Fruit fly (Drosophila melanogaster) whole organism, embryonic: ENCODE results near the gene fmt.

Experiments used
- Ada2b ChIP-seq: fragments of 200-800 bp; sonication (Bioruptor generic); IDR thresholded peaks from 2 replicates; pipeline ENCODE4 v1.3.6; 2022; ENCODE audit warnings: missing biosample characterization, missing genetic modification characterization
- Atf3 ChIP-seq: fragments of 200-800 bp; sonication (Bioruptor generic); optimal IDR thresholded peaks from 3 replicates; lab custom pipeline; 2016; ENCODE audit warnings: missing biosample characterization, missing genetic modification characterization
- Atf6 ChIP-seq: fragments of 200-800 bp; sonication (Bioruptor generic); IDR thresholded peaks from 2 replicates; pipeline ENCODE4 v1.3.6; 2022; ENCODE audit warnings: missing biosample characterization, missing genetic modification characterization
- B-H2 ChIP-seq: fragments of 200-800 bp; sonication (Bioruptor generic); optimal IDR thresholded peaks from 2 replicates; lab custom pipeline; 2018; ENCODE audit warnings: missing biosample characterization, mild to moderate bottlenecking, missing genetic modification characterization
- CG10267 ChIP-seq: fragments of 200-800 bp; sonication (Bioruptor generic); optimal IDR thresholded peaks from 2 replicates; lab custom pipeline; 2018; ENCODE audit warnings: missing biosample characterization, mild to moderate bottlenecking, missing genetic modification characterization, moderate library complexity
- CG10654 ChIP-seq: fragments of 200-800 bp; sonication (Bioruptor generic); optimal IDR thresholded peaks from 2 replicates; lab custom pipeline; 2016; ENCODE audit warnings: missing biosample characterization, missing genetic modification characterization
- CG11456 ChIP-seq: fragments of 200-800 bp; sonication (Bioruptor generic); IDR thresholded peaks from 3 replicates; pipeline ENCODE4 v1.3.6; 2022; ENCODE audit warnings: missing biosample characterization, missing genetic modification characterization
- CG11504 ChIP-seq: fragments of 200-800 bp; sonication (Bioruptor generic); optimal IDR thresholded peaks from 3 replicates; lab custom pipeline; 2019; ENCODE audit warnings: missing biosample characterization, mild to moderate bottlenecking, missing genetic modification characterization, moderate library complexity
- CG12219 ChIP-seq: fragments of 200-800 bp; sonication (Bioruptor generic); optimal IDR thresholded peaks from 3 replicates; lab custom pipeline; 2018; ENCODE audit warnings: missing biosample characterization, mild to moderate bottlenecking, missing genetic modification characterization
- CG12659 ChIP-seq: fragments of 200-800 bp; sonication (Bioruptor generic); optimal IDR thresholded peaks from 3 replicates; lab custom pipeline; 2017; ENCODE audit warnings: mild to moderate bottlenecking, missing biosample characterization, missing genetic modification reagents, missing genetic modification characterization
- CG1647 ChIP-seq: fragments of 200-800 bp; sonication (Bioruptor generic); optimal IDR thresholded peaks from 3 replicates; lab custom pipeline; 2016; ENCODE audit warnings: missing biosample characterization, missing genetic modification characterization
- CG17361 ChIP-seq: fragments of 200-800 bp; sonication (Bioruptor generic); IDR thresholded peaks from 3 replicates; pipeline ENCODE4 v1.3.6; 2022; ENCODE audit warnings: missing biosample characterization, missing genetic modification characterization
- CG30403 ChIP-seq: fragments of 200-800 bp; sonication (Bioruptor generic); optimal IDR thresholded peaks from 3 replicates; lab custom pipeline; 2016; ENCODE audit warnings: missing biosample characterization, missing genetic modification characterization
- CG6854 ChIP-seq: fragments of 200-800 bp; sonication (Bioruptor generic); optimal IDR thresholded peaks from 3 replicates; lab custom pipeline; 2017; ENCODE audit warnings: missing biosample characterization, mild to moderate bottlenecking, missing genetic modification characterization
- CG7786 ChIP-seq: fragments of 200-800 bp; sonication (Bioruptor generic); optimal IDR thresholded peaks from 2 replicates; lab custom pipeline; 2016; ENCODE audit warnings: missing biosample characterization, missing genetic modification characterization
- CG8944 ChIP-seq: fragments of 200-800 bp; sonication (Bioruptor generic); optimal IDR thresholded peaks from 3 replicates; lab custom pipeline; 2016; ENCODE audit warnings: missing biosample characterization, missing genetic modification characterization
- CkIIα-i1 ChIP-seq: fragments of 200-800 bp; sonication (Bioruptor generic); IDR thresholded peaks from 2 replicates; pipeline ENCODE4 v1.3.6; 2022; ENCODE audit warnings: missing biosample characterization, missing genetic modification characterization
- Dad ChIP-seq: fragments of 200-800 bp; sonication (Bioruptor generic); optimal IDR thresholded peaks from 3 replicates; lab custom pipeline; 2016; ENCODE audit warnings: missing biosample characterization, missing genetic modification characterization
- Dek ChIP-seq: fragments of 200-800 bp; sonication (Bioruptor generic); optimal IDR thresholded peaks from 3 replicates; lab custom pipeline; 2019; ENCODE audit warnings: missing biosample characterization, mild to moderate bottlenecking, missing genetic modification characterization, moderate library complexity
- Eip74EF ChIP-seq, 2 experiments: fragments of 200-800 bp in 1 of 2; fragments of >200 bp in 1 of 2; sonication (Bioruptor generic) in 1 of 2; optimal IDR thresholded peaks; 2 replicates each; lab custom pipeline; 2017 to 2019; ENCODE audit warnings: missing biosample characterization in 2 of 2, missing genetic modification characterization in 2 of 2, mild to moderate bottlenecking in 1 of 2, moderate library complexity in 1 of 2
- Elba2 ChIP-seq: fragments of 200-800 bp; sonication (Bioruptor generic); optimal IDR thresholded peaks from 3 replicates; lab custom pipeline; 2016; ENCODE audit warnings: missing biosample characterization, missing genetic modification characterization
- Hr3 ChIP-seq: fragments of 200-800 bp; sonication (Bioruptor generic); optimal IDR thresholded peaks from 3 replicates; lab custom pipeline; 2016; ENCODE audit warnings: missing biosample characterization, missing genetic modification characterization
- Mrtf ChIP-seq: fragments of 200-800 bp; sonication (Bioruptor generic); IDR thresholded peaks from 3 replicates; pipeline ENCODE4 v1.3.6; 2022; ENCODE audit warnings: missing biosample characterization, missing genetic modification characterization
- Rx ChIP-seq: fragments of 200-800 bp; sonication (Bioruptor generic); IDR thresholded peaks from 2 replicates; pipeline ENCODE4 v1.3.6; 2022; ENCODE audit warnings: missing biosample characterization, missing genetic modification characterization
- Trl ChIP-seq, 3 experiments: fragments of >200 bp in 2 of 3; fragments of 200-800 bp in 1 of 3; sonication (Bioruptor generic) in 1 of 3; optimal IDR thresholded peaks; 2 replicates in 1 of 3; 3 replicates in 2 of 3; lab custom pipeline; 2016 to 2017; ENCODE audit warnings: missing biosample characterization in 1 of 3, missing genetic modification characterization in 1 of 3
- Usf ChIP-seq: fragments of 200-800 bp; sonication (Bioruptor generic); optimal IDR thresholded peaks from 2 replicates; lab custom pipeline; 2017; ENCODE audit warnings: missing genotype, missing biosample characterization, missing genetic modification characterization
- Vsx1 ChIP-seq: fragments of 200-800 bp; sonication (Bioruptor generic); optimal IDR thresholded peaks from 2 replicates; lab custom pipeline; 2017; ENCODE audit warnings: missing biosample characterization, mild to moderate bottlenecking, missing genetic modification characterization, missing genetic modification reagents
- ap ChIP-seq: fragments of 200-800 bp; sonication (Bioruptor generic); IDR thresholded peaks from 2 replicates; pipeline ENCODE4 v1.3.6; 2022; ENCODE audit warnings: missing biosample characterization, missing genetic modification characterization
- cato ChIP-seq: fragments of 200-800 bp; sonication (Bioruptor generic); optimal IDR thresholded peaks from 2 replicates; lab custom pipeline; 2016; ENCODE audit warnings: missing biosample characterization, missing genetic modification characterization, borderline replicate concordance
- cg ChIP-seq: fragments of 200-800 bp; sonication (Bioruptor generic); optimal IDR thresholded peaks from 3 replicates; lab custom pipeline; 2019; ENCODE audit warnings: missing biosample characterization, mild to moderate bottlenecking, missing genetic modification characterization, moderate library complexity
- crc ChIP-seq: fragments of 200-800 bp; sonication (Bioruptor generic); optimal IDR thresholded peaks from 2 replicates; lab custom pipeline; 2016; ENCODE audit warnings: missing biosample characterization, missing genetic modification characterization
- da ChIP-seq: fragments of 200-800 bp; sonication (Bioruptor generic); optimal IDR thresholded peaks from 2 replicates; lab custom pipeline; 2016; ENCODE audit warnings: missing biosample characterization, missing genetic modification characterization
- dmrt11E ChIP-seq: fragments of 200-800 bp; sonication (Bioruptor generic); optimal IDR thresholded peaks from 3 replicates; lab custom pipeline; 2018; ENCODE audit warnings: missing biosample characterization, mild to moderate bottlenecking, missing genetic modification characterization, moderate library complexity
- gem ChIP-seq: fragments of 200-800 bp; sonication (Bioruptor generic); optimal IDR thresholded peaks from 2 replicates; lab custom pipeline; 2019; ENCODE audit warnings: missing biosample characterization, mild to moderate bottlenecking, missing genetic modification characterization, moderate library complexity
- gsb ChIP-seq: fragments of 200-800 bp; sonication (Bioruptor generic); IDR thresholded peaks from 2 replicates; pipeline ENCODE4 v1.3.6; 2022; ENCODE audit warnings: missing biosample characterization, missing genetic modification characterization
- gt ChIP-seq: fragments of 200-800 bp; sonication (Bioruptor generic); IDR thresholded peaks from 2 replicates; pipeline ENCODE4 v1.3.6; 2022; ENCODE audit warnings: missing biosample characterization, missing genetic modification characterization
- ham ChIP-seq: fragments of 200-800 bp; sonication (Bioruptor generic); IDR thresholded peaks from 2 replicates; pipeline ENCODE4 v1.3.6; 2022; ENCODE audit warnings: missing biosample characterization, missing genetic modification characterization
- hb ChIP-seq: fragments of 200-800 bp; sonication (Bioruptor generic); IDR thresholded peaks from 3 replicates; pipeline ENCODE4 v1.3.6; 2022; ENCODE audit warnings: missing biosample characterization, missing genetic modification characterization; ENCODE audit not compliant: partially characterized antibody
- klu ChIP-seq: fragments of 200-800 bp; sonication (Bioruptor generic); IDR thresholded peaks from 2 replicates; pipeline ENCODE4 v1.3.6; 2022; ENCODE audit warnings: missing biosample characterization, missing genetic modification characterization
- odd ChIP-seq: fragments of 200-800 bp; sonication (Bioruptor generic); optimal IDR thresholded peaks from 2 replicates; lab custom pipeline; 2017; ENCODE audit warnings: missing biosample characterization, mild to moderate bottlenecking, missing genetic modification characterization
- prd ChIP-seq, 3 experiments: fragments of >200 bp in 2 of 3; fragments of 200-800 bp in 1 of 3; sonication (Bioruptor generic) in 1 of 3; optimal IDR thresholded peaks in 2 of 3; IDR thresholded peaks in 1 of 3; 2 replicates in 2 of 3; 3 replicates in 1 of 3; pipeline versions ENCODE4 v1.3.6 to Lab custom; 2017 to 2022; ENCODE audit warnings: missing biosample characterization in 1 of 3, missing genetic modification characterization in 1 of 3
- sima ChIP-seq: fragments of 200-800 bp; sonication (Bioruptor generic); optimal IDR thresholded peaks from 2 replicates; lab custom pipeline; 2016; ENCODE audit warnings: missing biosample characterization, missing genetic modification characterization
- slbo ChIP-seq: fragments of 200-800 bp; sonication (Bioruptor generic); IDR thresholded peaks from 2 replicates; pipeline ENCODE4 v1.3.6; 2022; ENCODE audit warnings: missing biosample characterization, missing genetic modification characterization
- slp2 ChIP-seq: fragments of 200-800 bp; sonication (Bioruptor generic); optimal IDR thresholded peaks from 2 replicates; lab custom pipeline; 2016; ENCODE audit warnings: missing biosample characterization, missing genetic modification characterization
- stwl ChIP-seq: fragments of 200-800 bp; sonication (Bioruptor generic); optimal IDR thresholded peaks from 3 replicates; lab custom pipeline; 2018; ENCODE audit warnings: missing biosample characterization, mild to moderate bottlenecking, missing genetic modification characterization, moderate library complexity
- tin ChIP-seq: fragments of 200-800 bp; sonication (Bioruptor generic); optimal IDR thresholded peaks from 3 replicates; lab custom pipeline; 2016; ENCODE audit warnings: missing biosample characterization, missing genetic modification characterization
- vfl ChIP-seq: fragments of 200-800 bp; sonication (Bioruptor generic); optimal IDR thresholded peaks from 2 replicates; lab custom pipeline; 2016; ENCODE audit warnings: missing biosample characterization, missing genetic modification characterization
- zfh2 ChIP-seq: fragments of 200-800 bp; sonication (Bioruptor generic); optimal IDR thresholded peaks from 2 replicates; lab custom pipeline; 2016; ENCODE audit warnings: missing biosample characterization, missing genetic modification characterization

fmt gene

DNA sequence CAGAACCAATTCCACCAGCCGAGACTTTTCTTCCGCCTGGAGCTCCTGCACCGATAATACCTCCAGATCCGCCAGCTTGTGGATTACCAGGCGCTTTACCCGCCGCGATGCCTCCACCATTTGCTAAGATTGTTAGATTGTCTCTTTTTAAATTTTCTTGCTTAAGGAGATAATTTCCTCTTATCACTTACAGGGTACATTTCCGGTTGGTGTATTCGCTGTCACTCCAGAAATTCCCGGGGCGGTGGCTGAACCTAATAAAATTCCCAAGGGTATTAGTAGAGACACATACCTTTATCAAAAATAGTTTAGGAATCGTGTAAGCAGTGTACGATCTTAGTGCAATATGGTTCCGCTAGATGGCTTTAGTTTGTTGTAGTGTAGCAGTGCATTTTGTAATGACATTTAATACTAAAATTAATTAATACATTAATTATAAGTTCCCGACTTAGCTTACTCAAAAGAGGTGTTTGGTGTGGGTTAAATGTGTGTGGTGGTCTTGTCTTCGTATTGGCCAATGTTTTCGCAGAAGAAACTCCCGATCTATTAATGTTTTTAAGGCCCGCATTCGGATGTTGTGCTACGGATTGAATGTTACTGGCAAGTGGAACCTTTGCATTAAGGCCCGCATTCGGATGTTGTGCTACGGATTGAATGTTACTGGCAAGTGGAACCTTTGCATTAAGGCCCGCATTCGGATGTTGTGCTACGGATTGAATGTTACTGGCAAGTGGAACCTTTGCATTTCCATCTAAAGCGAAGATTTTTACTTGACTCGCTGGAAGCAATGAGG is 48.9 kb downstream of the fmt start (continued):
- TF ChIP-seq dmrt11E (tag; lab: Kevin White, UChicago): peak; percentile 49
- TF ChIP-seq CG8944 (GFP tag; lab: Kevin White, UChicago): no peak
- TF ChIP-seq vfl: no peak
- peak; percentile 45 for TF ChIP-seq CG1647 (GFP tag; lab: Kevin White, UChicago)
- TF ChIP-seq zfh2 (GFP tag; lab: Kevin White, UChicago): no peak
- peak; percentile 75 for TF ChIP-seq odd
- peak; percentile 82 for TF ChIP-seq Vsx1 (GFP tag; lab: Kevin White, UChicago)
- TF ChIP-seq CG11504: peak; percentile 13
- TF ChIP-seq CkIIα-i1 (GFP tag; lab: Robert Waterston, UW): no peak; the same call in 1 of the 2 replicates
- TF ChIP-seq crc: peak; percentile 63
- peak; percentile 91; the same call in 2 of the 3 replicates for TF ChIP-seq CG11456 (GFP tag; lab: Robert Waterston, UW)
- TF ChIP-seq Trl (optimal IDR thresholded peaks at IDR 0.05; lab: Kevin White, UChicago): no peak
- peak; percentile 71 for TF ChIP-seq Trl (GFP tag; optimal IDR thresholded peaks at IDR 0.05; lab: Kevin White, UChicago)
- peak; percentile 53; the same call in 1 of the 2 replicates for TF ChIP-seq klu (GFP tag; lab: Robert Waterston, UW)
- peak; percentile 52 for TF ChIP-seq Elba2 (GFP tag; lab: Kevin White, UChicago)
- TF ChIP-seq Dek (tag; lab: Kevin White, UChicago): no peak
- TF ChIP-seq slp2 (GFP tag; lab: Kevin White, UChicago): peak; percentile 66
- TF ChIP-seq sima (GFP tag; lab: Kevin White, UChicago): peak; percentile 54
- peak; percentile 61 for TF ChIP-seq ap (GFP tag; lab: Robert Waterston, UW)
- peak; percentile 66 for TF ChIP-seq CG17361 (GFP tag; lab: Robert Waterston, UW)
- TF ChIP-seq stwl: peak; percentile 73
- TF ChIP-seq tin (GFP tag; lab: Kevin White, UChicago): peak; percentile 69
- TF ChIP-seq ham (GFP tag; lab: Robert Waterston, UW): no peak
- peak; percentile 53 for TF ChIP-seq CG30403 (GFP tag; lab: Kevin White, UChicago)
- TF ChIP-seq Atf6: peak; percentile 71
- TF ChIP-seq B-H2: peak; percentile 71
- TF ChIP-seq prd (optimal IDR thresholded peaks at IDR 0.05; lab: Kevin White, UChicago): peak in 1 of 2 experiments; percentile 5
- no peak for TF ChIP-seq prd (GFP tag; IDR thresholded peaks at IDR 0.05; lab: Robert Waterston, UW)
- peak; percentile 64 for TF ChIP-seq gsb (GFP tag; lab: Robert Waterston, UW)
- TF ChIP-seq hb (GFP tag; lab: Robert Waterston, UW): no peak
- TF ChIP-seq Dad (GFP tag; lab: Kevin White, UChicago): peak; percentile 81
- no peak for TF ChIP-seq CG7786 (GFP tag; lab: Kevin White, UChicago)
- TF ChIP-seq gem (tag; lab: Kevin White, UChicago): peak; percentile 42
- no peak for TF ChIP-seq cg
- TF ChIP-seq CG12659 (GFP tag; lab: Kevin White, UChicago): peak; percentile 39
- TF ChIP-seq Ada2b (GFP tag; lab: Robert Waterston, UW): peak; percentile 69; the same call in 1 of the 2 replicates
- peak in 1 of 2 experiments; percentile 63 for TF ChIP-seq Eip74EF (GFP tag; optimal IDR thresholded peaks at IDR 0.05; lab: Kevin White, UChicago)
- peak; percentile 60; the same call in 2 of the 3 replicates for TF ChIP-seq Mrtf (GFP tag; lab: Robert Waterston, UW)
- TF ChIP-seq slbo (GFP tag; lab: Robert Waterston, UW): peak; percentile 71
- TF ChIP-seq CG6854 (GFP tag; lab: Kevin White, UChicago): peak; percentile 75
- peak; percentile 75 for TF ChIP-seq CG10654 (GFP tag; lab: Kevin White, UChicago)
- peak; percentile 6 for TF ChIP-seq Usf (GFP tag; lab: Kevin White, UChicago)
- no peak for TF ChIP-seq gt (GFP tag; lab: Robert Waterston, UW)
- no peak for TF ChIP-seq cato (GFP tag; lab: Kevin White, UChicago)
- peak; percentile 81 for TF ChIP-seq Rx
- TF ChIP-seq da: peak; percentile 43
- peak; percentile 76 for TF ChIP-seq CG12219 (GFP tag; lab: Kevin White, UChicago)
- TF ChIP-seq CG10267 (tag; lab: Kevin White, UChicago): peak; percentile 70
- no peak for TF ChIP-seq Hr3 (GFP tag; lab: Kevin White, UChicago)
- no peak for TF ChIP-seq Atf3 (GFP tag; lab: Kevin White, UChicago)
